Worm (Caenorhabditis elegans) whole organism, L3 larva: Measurements from ENCODE around the gene T25E12.16.

ENCODE experiments used
- nhr-28 ChIP-seq: fragments of 150-350 bp; optimal IDR thresholded peaks from 2 replicates; lab custom pipeline; 2014; ENCODE audit warnings: missing biosample characterization, missing genetic modification characterization
- unc-39 ChIP-seq: sonication (generic microtip); optimal IDR thresholded peaks from 4 replicates; lab custom pipeline; 2017; ENCODE audit warnings: missing biosample characterization, missing genetic modification characterization

- TF ChIP-seq nhr-28 (no peak), unc-39 (tag; lab: Kevin White, UChicago) (no peak)
Observed at ce11 chrV:16739100-16739499, 5.5 kb upstream of the T25E12.16 start, which contains the start of the genes clec-29 and clec-39.
